Fruit fly (Drosophila melanogaster): Measurements from ENCODE around the gene CG8565.
A peak's percentile ranks its signal among the peaks of the same experiment; 100 is the strongest.

Gene CG8565

dm6 chrX:15887247-15887616 is 49.6 kb downstream of the CG8565 start, which contains the start of gene tay (continued):
- TF ChIP-seq CG17361 (GFP tag; IDR thresholded peaks at IDR 0.05): no peak
- peak; percentile 80 for TF ChIP-seq CG16813 (GFP tag; IDR thresholded peaks at IDR 0.05; ENCODE audit: partially characterized antibody)
- TF ChIP-seq CG32532 (GFP tag; IDR thresholded peaks at IDR 0.05): peak; percentile 37; the same call in 1 of the 2 replicates
- TF ChIP-seq salm (tag; optimal IDR thresholded peaks at IDR 0.05): no peak
- no peak for TF ChIP-seq CG4854 (GFP tag; optimal IDR thresholded peaks at IDR 0.05)
- TF ChIP-seq Rx (GFP tag; IDR thresholded peaks at IDR 0.05): no peak
- TF ChIP-seq Lhr (GFP tag; optimal IDR thresholded peaks at IDR 0.05): peak; percentile 47
- TF ChIP-seq gsb (GFP tag; IDR thresholded peaks at IDR 0.05): no peak
- no peak for TF ChIP-seq Sox102F (GFP tag; optimal IDR thresholded peaks at IDR 0.05)
- TF ChIP-seq CG1792 (GFP tag; optimal IDR thresholded peaks at IDR 0.05): no peak
- TF ChIP-seq CG4617 (GFP tag; optimal IDR thresholded peaks at IDR 0.05; ENCODE audit: borderline replicate concordance): peak; percentile 43
- peak; percentile 82 for TF ChIP-seq amos (GFP tag; IDR thresholded peaks at IDR 0.05; ENCODE audit: partially characterized antibody)
- peak; percentile 63 for TF ChIP-seq Scr (GFP tag; IDR thresholded peaks at IDR 0.05; ENCODE audit: partially characterized antibody)
- TF ChIP-seq CG7928 (GFP tag; optimal IDR thresholded peaks at IDR 0.05): no peak
- peak; percentile 10 for TF ChIP-seq HmgD (GFP tag; optimal IDR thresholded peaks at IDR 0.05)
- no peak for TF ChIP-seq Side (GFP tag; optimal IDR thresholded peaks at IDR 0.05)
- TF ChIP-seq CG2116 (GFP tag; optimal IDR thresholded peaks at IDR 0.05): peak; percentile 42
- TF ChIP-seq tup (GFP tag; optimal IDR thresholded peaks at IDR 0.05): no peak
- TF ChIP-seq pfk (GFP tag; optimal IDR thresholded peaks at IDR 0.05): peak; percentile 94
- TF ChIP-seq bigmax (GFP tag; optimal IDR thresholded peaks at IDR 0.05): peak; percentile 47
- no peak for TF ChIP-seq Hand (GFP tag; optimal IDR thresholded peaks at IDR 0.05)
- no peak for TF ChIP-seq seq (GFP tag; IDR thresholded peaks at IDR 0.05)
- peak; percentile 46 for TF ChIP-seq hbn (GFP tag; IDR thresholded peaks at IDR 0.05; ENCODE audit: partially characterized antibody)
- no peak for TF ChIP-seq toy (GFP tag; IDR thresholded peaks at IDR 0.05)
- TF ChIP-seq CG1024 (GFP tag; IDR thresholded peaks at IDR 0.05): peak; percentile 84
- TF ChIP-seq mld (GFP tag; IDR thresholded peaks at IDR 0.05; ENCODE audit: partially characterized antibody): 0 out of 3 replicates have a peak, but pooled peaks have one; percentile 37
- peak; percentile 74 for TF ChIP-seq CG12659 (GFP tag; optimal IDR thresholded peaks at IDR 0.05)
- TF ChIP-seq dpn (GFP tag; optimal IDR thresholded peaks at IDR 0.05): no peak
- TF ChIP-seq CG3995 (GFP tag; optimal IDR thresholded peaks at IDR 0.05): peak; percentile 98
- peak; percentile 54 for TF ChIP-seq CG13287 (GFP tag; IDR thresholded peaks at IDR 0.05; ENCODE audit: partially characterized antibody)
- no peak for TF ChIP-seq ara (GFP tag; IDR thresholded peaks at IDR 0.05)
- TF ChIP-seq MESR4 (GFP tag; optimal IDR thresholded peaks at IDR 0.05): peak; percentile 37
- no peak for TF ChIP-seq br (optimal IDR thresholded peaks at IDR 0.05)
- no peak for TF ChIP-seq Dbx (GFP tag; IDR thresholded peaks at IDR 0.05)
- no peak for TF ChIP-seq Hr3 (GFP tag; optimal IDR thresholded peaks at IDR 0.05)
- TF ChIP-seq CG2120 (GFP tag; optimal IDR thresholded peaks at IDR 0.05): peak; percentile 9
- no peak for TF ChIP-seq CG11504 (tag; optimal IDR thresholded peaks at IDR 0.05)
- peak; percentile 29 for TF ChIP-seq phol (tag; optimal IDR thresholded peaks at IDR 0.05)
- peak; percentile 80 for TF ChIP-seq CG15514 (GFP tag; optimal IDR thresholded peaks at IDR 0.05)
- TF ChIP-seq CG9609 (GFP tag; optimal IDR thresholded peaks at IDR 0.05): no peak
- peak; percentile 83 for TF ChIP-seq Med (GFP tag)
- no peak for TF ChIP-seq odd (GFP tag; optimal IDR thresholded peaks at IDR 0.05)
- TF ChIP-seq CG2712 (tag; optimal IDR thresholded peaks at IDR 0.05): no peak
- no peak for TF ChIP-seq dati (GFP tag; IDR thresholded peaks at IDR 0.05)
- TF ChIP-seq CG12299 (tag; optimal IDR thresholded peaks at IDR 0.05): peak; percentile 1
- no peak; the same call in 2 of the 3 replicates for TF ChIP-seq zen2 (GFP tag; IDR thresholded peaks at IDR 0.05; ENCODE audit: partially characterized antibody)
- no peak for TF ChIP-seq yki (optimal IDR thresholded peaks at IDR 0.05)
- TF ChIP-seq CG8290 (GFP tag; optimal IDR thresholded peaks at IDR 0.05): peak; percentile 47
- no peak for TF ChIP-seq CG8290 (tag; optimal IDR thresholded peaks at IDR 0.05)
- TF ChIP-seq CG18011 (GFP tag; optimal IDR thresholded peaks at IDR 0.05): no peak
- peak; percentile 31 for TF ChIP-seq sug (tag; optimal IDR thresholded peaks at IDR 0.05)
- no peak for TF ChIP-seq p53 (GFP tag; optimal IDR thresholded peaks at IDR 0.05)

Data from whole organism, embryonic.